Worm (Caenorhabditis elegans): ENCODE results near the gene F44E5.15.

F44E5.15 gene

DNA sequence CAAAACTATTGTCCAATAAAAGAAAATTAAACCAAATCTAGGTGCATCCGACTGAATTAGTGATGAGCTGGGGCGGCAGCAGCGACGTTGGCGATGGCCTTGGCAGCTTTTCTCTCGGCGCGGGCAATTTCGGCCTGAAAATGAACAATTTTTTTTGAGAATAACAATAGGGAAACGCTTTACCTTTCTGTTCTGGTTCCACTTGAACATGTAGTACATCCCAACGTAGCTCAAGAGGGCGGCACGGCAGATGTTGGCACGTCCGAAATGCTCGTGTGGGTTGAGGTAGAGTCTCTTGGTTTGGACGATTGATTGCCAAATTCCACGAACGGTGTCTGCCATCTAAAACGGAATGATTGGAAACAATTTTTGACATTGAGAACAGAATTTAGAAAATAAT lies 1.8 kb downstream of the F44E5.15 start, which contains the start of gene F44E5.1:
F44E5.1 (minus strand) TSS at position 342 of the 400 bp plus-strand sequence.
- TF ChIP-seq mdl-1 (tag; optimal IDR thresholded peaks at IDR 0.05) (no peak), egl-27 (tag; optimal IDR thresholded peaks at IDR 0.05) (no peak), nhr-25 (tag; optimal IDR thresholded peaks at IDR 0.05) (no peak), unc-55 (GFP tag; optimal IDR thresholded peaks at IDR 0.05) (no peak), ceh-16 (tag; optimal IDR thresholded peaks at IDR 0.05) (no peak), sem-4 (tag; optimal IDR thresholded peaks at IDR 0.05) (no peak), nhr-6 (tag; optimal IDR thresholded peaks at IDR 0.05) (no peak), unc-39 (tag; optimal IDR thresholded peaks at IDR 0.05) (no peak), lin-39 (tag; optimal IDR thresholded peaks at IDR 0.05) (no peak), ama-1 (optimal IDR thresholded peaks at IDR 0.05) (no peak), blmp-1 (tag; optimal IDR thresholded peaks at IDR 0.05; ENCODE audit: insufficient read depth) (no peak), alr-1 (tag; optimal IDR thresholded peaks at IDR 0.05) (no peak), mbf-1 (tag; optimal IDR thresholded peaks at IDR 0.05) (no peak), nhr-12 (tag; optimal IDR thresholded peaks at IDR 0.05) (no peak), snpc-4 (tag; optimal IDR thresholded peaks at IDR 0.05) (no peak), nhr-129 (tag; optimal IDR thresholded peaks at IDR 0.05) (no peak), fos-1 (tag; optimal IDR thresholded peaks at IDR 0.05) (no peak), peb-1 (tag; optimal IDR thresholded peaks at IDR 0.05) (no peak), zag-1 (tag; optimal IDR thresholded peaks at IDR 0.05) (no peak)

DNA sequence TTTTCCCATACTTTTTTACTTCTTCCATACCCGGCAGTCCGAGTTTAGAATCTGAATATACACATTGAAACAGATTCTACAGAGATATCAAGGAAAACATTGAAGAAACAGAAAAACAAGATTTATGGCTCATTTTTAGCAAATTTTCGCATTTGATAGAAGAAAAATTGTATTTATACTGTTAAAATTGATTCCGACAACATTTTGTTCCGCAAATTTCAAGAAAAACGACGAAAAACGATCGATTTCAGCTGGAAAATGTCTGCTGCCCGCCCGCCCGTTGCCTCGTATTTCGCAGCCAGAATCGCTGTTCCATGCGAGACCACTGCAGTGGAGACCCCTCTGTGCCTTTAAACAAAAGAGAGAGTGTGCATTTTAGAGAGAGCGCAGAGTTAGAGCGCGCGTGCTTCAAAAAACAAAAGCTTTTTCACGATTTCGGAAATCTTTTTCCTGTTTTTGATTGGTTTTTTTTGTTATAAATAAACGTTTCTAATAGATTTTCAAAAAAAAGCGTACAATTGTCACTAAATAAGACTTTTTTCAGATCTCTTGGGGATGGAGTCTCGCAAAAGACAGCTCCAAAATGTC lies 5.5 kb downstream of the F44E5.15 start, which contains the start of the genes patr-1 and dna-2:
patr-1 (minus strand) TSS at position 51 of the 588 bp plus-strand sequence.
dna-2 (plus strand) TSS at position 538 of the 588 bp plus-strand sequence.
- TF ChIP-seq C34F6.9 (tag; optimal IDR thresholded peaks at IDR 0.05) (peak; percentile 57), sma-9 (GFP tag; optimal IDR thresholded peaks at IDR 0.05) (peak; percentile 22), sma-9 (tag; optimal IDR thresholded peaks at IDR 0.05) (no peak), ztf-11 (tag; optimal IDR thresholded peaks at IDR 0.05) (no peak), gmeb-1 (tag; optimal IDR thresholded peaks at IDR 0.05) (peak; percentile 89), lin-13 (GFP tag; optimal IDR thresholded peaks at IDR 0.05) (peak; percentile 57), mdl-1 (tag; optimal IDR thresholded peaks at IDR 0.05) (no peak), crh-2 (tag; optimal IDR thresholded peaks at IDR 0.05) (peak; percentile 60), unc-55 (GFP tag; optimal IDR thresholded peaks at IDR 0.05) (peak; percentile 83), sma-3 (GFP tag; optimal IDR thresholded peaks at IDR 0.05) (peak; percentile 30), blmp-1 (tag; optimal IDR thresholded peaks at IDR 0.05; ENCODE audit: insufficient read depth) (no peak), nhr-25 (tag; optimal IDR thresholded peaks at IDR 0.05) (peak; percentile 44), fos-1 (tag; optimal IDR thresholded peaks at IDR 0.05) (peak; percentile 25), lin-11 (tag; optimal IDR thresholded peaks at IDR 0.05) (peak; percentile 62), peb-1 (tag; optimal IDR thresholded peaks at IDR 0.05) (no peak), lsy-2 (tag; optimal IDR thresholded peaks at IDR 0.05) (peak; percentile 42 to 86), nhr-129 (tag; optimal IDR thresholded peaks at IDR 0.05) (peak; percentile 69), ama-1 (optimal IDR thresholded peaks at IDR 0.05) (peak; percentile 5)

DNA sequence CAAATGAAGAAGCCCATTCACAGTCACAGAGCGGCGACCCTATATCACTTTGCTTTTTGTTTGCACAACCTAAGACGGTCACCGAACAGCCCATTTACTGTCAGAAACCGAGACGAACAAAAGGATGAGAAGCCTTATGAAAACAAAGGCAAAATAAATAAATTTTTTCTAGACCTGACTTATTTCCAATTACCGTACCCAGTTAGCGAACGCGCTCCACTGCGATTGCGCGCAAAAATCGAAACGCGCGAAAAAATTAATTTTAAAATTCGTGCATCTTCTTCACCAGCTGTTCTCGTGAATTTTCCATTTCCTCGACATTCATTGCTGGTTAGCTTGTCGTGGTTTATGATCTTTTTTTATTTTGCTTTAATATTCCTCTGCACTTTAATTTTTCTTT lies 10.0 kb downstream of the F44E5.15 start, which contains the start of gene F43G6.16:
F43G6.16 (minus strand) TSS at position 141 of the 400 bp plus-strand sequence.
- TF ChIP-seq skn-1 (tag; optimal IDR thresholded peaks at IDR 0.05) (no peak), peb-1 (tag; optimal IDR thresholded peaks at IDR 0.05) (no peak), lsy-2 (tag; optimal IDR thresholded peaks at IDR 0.05) (peak in 1 of 2 experiments; percentile 91), mdl-1 (tag; optimal IDR thresholded peaks at IDR 0.05) (no peak), snpc-4 (tag; optimal IDR thresholded peaks at IDR 0.05) (no peak), blmp-1 (tag; optimal IDR thresholded peaks at IDR 0.05; ENCODE audit: insufficient read depth) (no peak)

DNA sequence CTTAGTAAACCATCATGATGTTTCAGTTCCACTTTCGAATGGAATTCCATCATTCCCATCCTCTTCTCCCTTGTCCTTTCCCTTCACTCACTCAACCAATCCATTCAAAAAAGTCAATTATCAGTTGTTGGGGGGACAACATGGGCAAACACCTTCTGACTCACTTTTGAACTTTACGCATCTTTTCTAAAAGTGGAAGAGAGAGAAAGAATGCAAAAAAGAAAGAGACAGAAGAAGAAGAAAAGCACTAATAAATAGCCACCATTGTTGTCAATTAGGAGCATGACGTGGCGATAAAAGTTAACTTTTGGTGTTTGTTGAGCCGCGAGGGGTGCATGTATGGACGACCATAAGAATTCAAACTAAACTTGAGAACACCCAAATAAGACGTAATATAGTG lies 15.6 kb downstream of the F44E5.15 start:
- no peak for TF ChIP-seq nhr-129 (tag; optimal IDR thresholded peaks at IDR 0.05)
- TF ChIP-seq ama-1 (optimal IDR thresholded peaks at IDR 0.05), result no peak
- no peak for TF ChIP-seq nhr-21 (tag; optimal IDR thresholded peaks at IDR 0.05)
- TF ChIP-seq unc-55 (GFP tag; optimal IDR thresholded peaks at IDR 0.05), result no peak
- TF ChIP-seq skn-1 (tag; optimal IDR thresholded peaks at IDR 0.05), result no peak

DNA sequence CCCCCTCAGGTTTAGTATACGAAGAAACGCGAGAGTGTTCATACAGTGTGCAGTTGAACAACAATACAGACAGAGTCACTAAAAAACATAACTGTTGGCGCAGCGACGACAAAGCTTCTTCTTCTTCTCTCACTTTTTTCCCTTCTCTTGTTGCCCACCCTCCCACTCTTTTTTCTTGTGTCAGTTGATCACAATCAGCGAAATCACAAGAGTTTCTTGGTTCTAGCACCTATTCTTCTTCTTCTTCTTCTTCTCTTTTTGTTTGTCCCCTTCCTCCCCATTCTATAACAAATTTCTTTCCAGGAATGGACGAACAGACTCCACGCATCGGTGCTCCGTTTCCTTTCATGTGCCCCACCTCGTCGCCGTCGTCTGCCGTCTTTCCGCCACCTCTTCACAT lies 18.0 kb downstream of the F44E5.15 start, which contains the start of gene F43G6.4:
F43G6.4 (plus strand) TSS at position 301 of the 400 bp plus-strand sequence.
- TF ChIP-seq blmp-1 (tag; optimal IDR thresholded peaks at IDR 0.05; ENCODE audit: insufficient read depth) (no peak), unc-39 (tag; optimal IDR thresholded peaks at IDR 0.05) (no peak), fos-1 (tag; optimal IDR thresholded peaks at IDR 0.05) (no peak), nhr-237 (tag; optimal IDR thresholded peaks at IDR 0.05) (no peak), nhr-10 (tag; optimal IDR thresholded peaks at IDR 0.05) (no peak)
